Worm (Caenorhabditis elegans) whole organism, L4 larva: ENCODE measurements around the gene sre-1.

Source experiments
- F26F4.8 ChIP-seq: fragments of 200-800 bp; sonication (Bioruptor generic); conservative IDR thresholded peaks from 2 replicates; pipeline ENCODE4 v1.3.6; 2022; ENCODE audit warnings: missing genetic modification characterization, missing compliant biosample characterization
- F37D6.2 ChIP-seq: sonication (generic microtip); optimal IDR thresholded peaks from 2 replicates; lab custom pipeline; 2016; ENCODE audit warnings: mild to moderate bottlenecking, missing genetic modification characterization, missing compliant biosample characterization
- Y5F2A.4 ChIP-seq: fragments of 200-800 bp; sonication (Bioruptor generic); optimal IDR thresholded peaks from 2 replicates; lab custom pipeline; 2018; ENCODE audit warnings: mild to moderate bottlenecking, missing genetic modification characterization, missing compliant biosample characterization
- ama-1 ChIP-seq: fragments of 150-350 bp; optimal IDR thresholded peaks from 2 replicates; lab custom pipeline; 2014; ENCODE audit warnings: inconsistent platforms, mixed read lengths
- ceh-82 ChIP-seq: sonication (generic microtip); optimal IDR thresholded peaks from 2 replicates; lab custom pipeline; 2017; ENCODE audit warnings: missing biosample characterization, missing genetic modification characterization
- egl-27 ChIP-seq: sonication (generic microtip); optimal IDR thresholded peaks from 3 replicates; lab custom pipeline; 2017; ENCODE audit warnings: missing biosample characterization, missing genetic modification reagents, missing genetic modification characterization
- fkh-10 ChIP-seq: fragments of 150-350 bp; optimal IDR thresholded peaks from 2 replicates; lab custom pipeline; 2014; ENCODE audit warnings: missing biosample characterization, missing genetic modification reagents, missing genetic modification characterization
- nhr-237 ChIP-seq: sonication (generic microtip); optimal IDR thresholded peaks from 2 replicates; lab custom pipeline; 2017; ENCODE audit warnings: missing biosample characterization, missing genetic modification characterization
- nhr-25 ChIP-seq: sonication (generic microtip); optimal IDR thresholded peaks from 2 replicates; lab custom pipeline; 2017; ENCODE audit warnings: missing genetic modification characterization, mild to moderate bottlenecking, missing compliant biosample characterization, antibody characterized with exemption, moderate library complexity, borderline replicate concordance; ENCODE audit not compliant: insufficient read depth
- nhr-41 ChIP-seq: fragments of 200-800 bp; sonication (Bioruptor generic); IDR thresholded peaks from 2 replicates; pipeline ENCODE4 v1.3.6; 2022; ENCODE audit warnings: missing genetic modification reagents, missing genetic modification characterization, missing compliant biosample characterization
- pqm-1 ChIP-seq: sonication (generic microtip); optimal IDR thresholded peaks from 2 replicates; lab custom pipeline; 2017; ENCODE audit warnings: missing biosample characterization, missing genetic modification characterization

DNA sequence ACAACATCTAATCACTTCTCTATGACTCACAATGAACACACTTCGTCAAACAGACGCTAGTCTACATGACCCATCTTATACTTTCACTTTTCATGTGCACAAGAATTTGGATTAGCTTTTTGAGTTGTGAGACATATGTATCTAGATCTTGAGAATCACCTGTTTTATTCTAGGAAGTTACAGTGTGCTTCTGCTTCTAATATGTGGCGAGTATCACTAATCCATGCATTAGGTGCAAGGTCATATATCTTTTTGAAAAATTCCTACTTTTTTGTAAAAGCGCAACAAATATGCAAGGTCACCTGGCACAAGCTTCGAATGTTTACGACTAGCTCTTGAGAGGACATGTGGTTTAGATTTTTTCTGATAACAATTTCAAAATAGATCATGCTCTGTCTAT lies 33.8 kb upstream of the sre-1 start:
- TF ChIP-seq nhr-237 (tag; lab: Kevin White, UChicago) (no peak), nhr-41 (no peak), pqm-1 (tag; lab: Kevin White, UChicago) (no peak), fkh-10 (GFP tag; lab: Kevin White, UChicago) (no peak), ceh-82 (tag; lab: Kevin White, UChicago) (no peak), ama-1 (no peak), F26F4.8 (no peak), Y5F2A.4 (no peak), nhr-25 (tag; lab: Kevin White, UChicago) (no peak), egl-27 (tag; lab: Kevin White, UChicago) (no peak), F37D6.2 (no peak)
